Worm (Caenorhabditis elegans) whole organism, L3 larva: Measurements from ENCODE around the gene helq-1.

ENCODE experiments used
- ceh-82 ChIP-seq: fragments of 150-350 bp; optimal IDR thresholded peaks from 2 replicates; lab custom pipeline; 2014; ENCODE audit warnings: missing biosample characterization, missing genetic modification characterization
- egl-27 ChIP-seq: sonication (generic microtip); optimal IDR thresholded peaks from 4 replicates; lab custom pipeline; 2017; ENCODE audit warnings: missing biosample characterization, missing genetic modification reagents, missing genetic modification characterization
- jun-1 ChIP-seq: fragments of 150-350 bp; optimal IDR thresholded peaks from 2 replicates; lab custom pipeline; 2014; ENCODE audit warnings: missing biosample characterization, missing genetic modification reagents, missing genetic modification characterization
- lin-39 ChIP-seq: fragments of 150-350 bp; optimal IDR thresholded peaks from 2 replicates; lab custom pipeline; 2018; ENCODE audit warnings: missing biosample characterization, missing genetic modification reagents, missing genetic modification characterization
- mdl-1 ChIP-seq: fragments of 150-350 bp; optimal IDR thresholded peaks from 2 replicates; lab custom pipeline; 2014; ENCODE audit warnings: missing biosample characterization, missing genetic modification characterization
- nhr-11 ChIP-seq: fragments of 150-350 bp; optimal IDR thresholded peaks from 2 replicates; lab custom pipeline; 2014; ENCODE audit warnings: missing biosample characterization, missing genetic modification characterization
- nhr-12 ChIP-seq: fragments of 150-350 bp; optimal IDR thresholded peaks from 2 replicates; lab custom pipeline; 2014; ENCODE audit warnings: missing biosample characterization, missing genetic modification characterization
- nhr-76 ChIP-seq: fragments of 150-350 bp; sonication (generic microtip); optimal IDR thresholded peaks from 5 replicates; lab custom pipeline; 2014; ENCODE audit warnings: missing biosample characterization, missing genetic modification characterization
- pqm-1 ChIP-seq: fragments of 150-350 bp; optimal IDR thresholded peaks from 2 replicates; lab custom pipeline; 2017; ENCODE audit warnings: missing biosample characterization, missing genetic modification characterization, inconsistent platforms
- skn-1 ChIP-seq: fragments of 150-350 bp; optimal IDR thresholded peaks from 2 replicates; lab custom pipeline; 2014; ENCODE audit warnings: missing biosample characterization, missing genetic modification characterization
- unc-39 ChIP-seq: sonication (generic microtip); optimal IDR thresholded peaks from 4 replicates; lab custom pipeline; 2017; ENCODE audit warnings: missing biosample characterization, missing genetic modification characterization
- zag-1 ChIP-seq: fragments of 150-350 bp; optimal IDR thresholded peaks from 2 replicates; lab custom pipeline; 2014; ENCODE audit warnings: missing biosample characterization, missing genetic modification characterization
- ztf-11 ChIP-seq: fragments of 150-350 bp; optimal IDR thresholded peaks from 2 replicates; lab custom pipeline; 2014; ENCODE audit warnings: missing biosample characterization, missing genetic modification characterization
- ztf-4 ChIP-seq: fragments of 150-350 bp; optimal IDR thresholded peaks from 2 replicates; lab custom pipeline; 2014; ENCODE audit warnings: missing biosample characterization, missing genetic modification characterization

ce11 chrIII:537054-537453 lies 49.9 kb downstream of the helq-1 start:
- no peak for TF ChIP-seq jun-1 (tag; lab: Kevin White, UChicago)
- TF ChIP-seq ceh-82 = no peak
- TF ChIP-seq nhr-11 (tag; lab: Kevin White, UChicago) = no peak
- TF ChIP-seq skn-1 (tag; lab: Kevin White, UChicago) = no peak
- no peak for TF ChIP-seq nhr-12 (tag; lab: Kevin White, UChicago)
- no peak for TF ChIP-seq ztf-11
- TF ChIP-seq ztf-4 (tag; lab: Kevin White, UChicago) = no peak
- TF ChIP-seq nhr-76 (tag; lab: Kevin White, UChicago) = no peak
- no peak for TF ChIP-seq pqm-1
- no peak for TF ChIP-seq lin-39 (tag; lab: Kevin White, UChicago)
- no peak for TF ChIP-seq egl-27 (tag; lab: Kevin White, UChicago)
- TF ChIP-seq zag-1 (tag; lab: Kevin White, UChicago) = no peak
- TF ChIP-seq unc-39 (tag; lab: Kevin White, UChicago) = no peak
- TF ChIP-seq mdl-1 (tag; lab: Kevin White, UChicago) = no peak
